Worm (Caenorhabditis elegans) whole organism, L1 larva: ENCODE results near the gene C55B6.7.

Experiments
- aly-2 ChIP-seq: fragments of 150-350 bp; optimal IDR thresholded peaks from 2 replicates; lab custom pipeline; 2014; ENCODE audit warnings: missing biosample characterization, missing genetic modification characterization
- ama-1 ChIP-seq: fragments of 150-350 bp; optimal IDR thresholded peaks from 2 replicates; lab custom pipeline; 2014
- fos-1 ChIP-seq: fragments of 150-350 bp; optimal IDR thresholded peaks from 2 replicates; lab custom pipeline; 2014; ENCODE audit warnings: missing biosample characterization, missing genetic modification characterization
- hlh-4 ChIP-seq: sonication (generic microtip); optimal IDR thresholded peaks from 2 replicates; lab custom pipeline; 2016; ENCODE audit warnings: mild to moderate bottlenecking, missing genetic modification characterization, missing compliant biosample characterization
- hpl-2 ChIP-seq: fragments of 150-350 bp; optimal IDR thresholded peaks from 2 replicates; lab custom pipeline; 2014; ENCODE audit warnings: missing biosample characterization, missing genetic modification reagents, missing genetic modification characterization
- irx-1 ChIP-seq: sonication (generic microtip); optimal IDR thresholded peaks from 2 replicates; lab custom pipeline; 2016; ENCODE audit warnings: missing genetic modification characterization, missing compliant biosample characterization
- nhr-11 ChIP-seq: fragments of 150-350 bp; optimal IDR thresholded peaks from 2 replicates; lab custom pipeline; 2014; ENCODE audit warnings: missing biosample characterization, missing genetic modification characterization
- nhr-77 ChIP-seq: fragments of 150-350 bp; optimal IDR thresholded peaks from 2 replicates; lab custom pipeline; 2014; ENCODE audit warnings: missing biosample characterization, missing genetic modification characterization
- nhr-90 ChIP-seq: sonication (generic microtip); optimal IDR thresholded peaks from 2 replicates; lab custom pipeline; 2016; ENCODE audit warnings: mild to moderate bottlenecking, missing genetic modification characterization, missing compliant biosample characterization; ENCODE audit not compliant: poor library complexity
- skn-1 ChIP-seq: fragments of 150-350 bp; optimal IDR thresholded peaks from 2 replicates; lab custom pipeline; 2014; ENCODE audit warnings: missing biosample characterization, missing genetic modification characterization
- snu-23 ChIP-seq: sonication (generic microtip); optimal IDR thresholded peaks from 2 replicates; lab custom pipeline; 2016; ENCODE audit warnings: missing genetic modification characterization, missing compliant biosample characterization
- xbp-1 ChIP-seq: sonication (generic microtip); optimal IDR thresholded peaks from 2 replicates; lab custom pipeline; 2016; ENCODE audit warnings: missing genetic modification characterization, missing compliant biosample characterization
- zag-1 ChIP-seq: fragments of 150-350 bp; optimal IDR thresholded peaks from 2 replicates; lab custom pipeline; 2014; ENCODE audit warnings: missing biosample characterization, missing genetic modification characterization
- ztf-11 ChIP-seq, 2 experiments: sonication (generic microtip); optimal IDR thresholded peaks; 2 replicates each; lab custom pipeline; 2016 to 2017; ENCODE audit warnings: missing genetic modification characterization in 2 of 2, missing biosample characterization in 1 of 2, missing compliant biosample characterization in 1 of 2

DNA sequence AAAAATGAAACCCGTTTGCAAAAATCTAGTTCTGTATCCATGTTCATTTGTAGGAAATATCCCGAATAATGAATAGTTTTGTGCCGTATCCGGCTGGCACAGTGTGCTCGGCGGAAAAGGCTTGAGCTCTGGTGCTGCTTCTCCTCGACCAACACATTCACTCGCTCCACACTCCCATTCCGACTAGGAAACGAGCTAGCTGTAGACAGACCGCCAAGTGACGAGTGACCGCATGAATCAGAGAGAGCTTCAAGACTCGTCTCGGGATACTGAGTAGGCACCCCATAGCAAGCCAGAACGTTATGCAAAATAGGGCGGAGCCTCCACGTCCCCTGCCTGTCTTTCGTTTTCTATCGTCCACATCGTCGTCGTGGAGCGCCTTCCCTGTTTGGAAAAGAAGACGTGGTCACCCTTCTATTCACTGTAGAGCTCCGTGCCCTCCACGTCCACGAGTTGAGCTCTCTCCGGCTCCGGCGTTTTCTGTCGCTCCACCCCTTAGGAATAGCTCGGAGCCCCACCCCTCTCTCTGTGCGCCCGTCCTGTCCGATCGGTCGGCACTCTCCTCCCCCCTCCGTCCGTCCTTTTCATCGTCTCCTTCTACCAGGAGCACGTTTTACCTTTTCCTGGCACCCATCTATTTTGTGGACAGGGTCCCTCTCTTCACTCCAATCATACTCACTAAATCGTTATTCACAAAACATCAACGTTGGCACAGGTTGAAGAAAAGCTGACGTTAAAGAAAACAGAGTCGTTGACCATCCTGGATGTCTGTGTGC lies 26.1 kb upstream of the C55B6.7 start, which contains the start of gene syd-9:
- TF ChIP-seq xbp-1 (tag; lab: Kevin White, UChicago) (no peak), ama-1 (lab: Kevin White, UChicago) (no peak), ztf-11 (tag; optimal IDR thresholded peaks at IDR 0.05; lab: Kevin White, UChicago) (no peak), skn-1 (tag; lab: Kevin White, UChicago) (no peak), fos-1 (tag; lab: Kevin White, UChicago) (no peak), hlh-4 (no peak), hpl-2 (GFP tag; lab: Kevin White, UChicago) (no peak), zag-1 (tag; lab: Kevin White, UChicago) (no peak), nhr-77 (tag; lab: Kevin White, UChicago) (no peak), aly-2 (tag; lab: Kevin White, UChicago) (no peak), snu-23 (GFP tag; lab: Kevin White, UChicago) (no peak), nhr-11 (tag; lab: Kevin White, UChicago) (no peak), irx-1 (no peak), nhr-90 (tag; lab: Kevin White, UChicago) (no peak)
